Fruit fly (Drosophila melanogaster) S2 (cell line): ENCODE data around the gene alpha-Est6.

Experiments
- CG8478 ChIP-seq: fragments of >200 bp; optimal IDR thresholded peaks from 2 replicates; lab custom pipeline; 2018
- CTCF ChIP-seq, 2 experiments: fragments of >200 bp; optimal IDR thresholded peaks; 2 replicates each; lab custom pipeline; 2018

- TF ChIP-seq CTCF (optimal IDR thresholded peaks at IDR 0.05; lab: Kevin White, UChicago) (no peak), CG8478 (no peak)
These were observed 35.4 kb downstream of the alpha-Est6 start, which contains the start of gene CG42656 for dm6 chr3R:7493171-7493570.
